Worm (Caenorhabditis elegans) whole organism, L1 larva: ENCODE data around the gene K07C5.13.

Experiments used
- efl-3 ChIP-seq: fragments of 200-800 bp; sonication (Bioruptor generic); optimal IDR thresholded peaks from 2 replicates; lab custom pipeline; 2018; ENCODE audit warnings: mild to moderate bottlenecking, missing genetic modification characterization, missing compliant biosample characterization
- egl-27 ChIP-seq, 2 experiments: fragments of 150-350 bp in 1 of 2; sonication (generic microtip); optimal IDR thresholded peaks; 3 replicates each; lab custom pipeline; 2017 to 2018; ENCODE audit warnings: missing biosample characterization in 2 of 2, missing genetic modification characterization in 2 of 2, missing genetic modification reagents in 2 of 2
- nhr-237 ChIP-seq: fragments of 150-350 bp; optimal IDR thresholded peaks from 2 replicates; lab custom pipeline; 2014; ENCODE audit warnings: missing biosample characterization, missing genetic modification characterization
- nhr-90 ChIP-seq: sonication (generic microtip); optimal IDR thresholded peaks from 2 replicates; lab custom pipeline; 2016; ENCODE audit warnings: mild to moderate bottlenecking, missing genetic modification characterization, missing compliant biosample characterization; ENCODE audit not compliant: poor library complexity
- rnt-1 ChIP-seq: sonication (generic microtip); optimal IDR thresholded peaks from 2 replicates; lab custom pipeline; 2016; ENCODE audit warnings: mild to moderate bottlenecking, missing genetic modification characterization, moderate library complexity, missing compliant biosample characterization
- tbx-2 ChIP-seq: sonication (generic microtip); optimal IDR thresholded peaks from 2 replicates; lab custom pipeline; 2016; ENCODE audit warnings: missing genetic modification characterization, missing compliant biosample characterization
- unc-30 ChIP-seq: sonication (generic microtip); optimal IDR thresholded peaks from 2 replicates; lab custom pipeline; 2017; ENCODE audit warnings: missing biosample characterization, missing genetic modification characterization
- unc-62 ChIP-seq: fragments of 150-350 bp; optimal IDR thresholded peaks from 2 replicates; lab custom pipeline; 2014; ENCODE audit warnings: missing biosample characterization, missing genetic modification reagents, missing genetic modification characterization
- unc-86 ChIP-seq: sonication (generic microtip); optimal IDR thresholded peaks from 2 replicates; lab custom pipeline; 2016; ENCODE audit warnings: missing genetic modification characterization, missing compliant biosample characterization
- zag-1 ChIP-seq: fragments of 150-350 bp; optimal IDR thresholded peaks from 2 replicates; lab custom pipeline; 2014; ENCODE audit warnings: missing biosample characterization, missing genetic modification characterization

- TF ChIP-seq nhr-90 (tag; lab: Kevin White, UChicago) (no peak), tbx-2 (tag; lab: Kevin White, UChicago) (no peak), rnt-1 (tag; lab: Kevin White, UChicago) (no peak), zag-1 (tag; lab: Kevin White, UChicago) (no peak), unc-86 (tag; lab: Kevin White, UChicago) (no peak), efl-3 (GFP tag; lab: Kevin White, UChicago) (no peak), unc-62 (GFP tag; lab: Kevin White, UChicago) (no peak), unc-30 (tag; lab: Kevin White, UChicago) (no peak), egl-27 (tag; optimal IDR thresholded peaks at IDR 0.05; lab: Kevin White, UChicago) (no peak), nhr-237 (tag; lab: Kevin White, UChicago) (no peak)
Measured at ce11 chrV:10368256-10368655, 26.4 kb downstream of the K07C5.13 start, which contains the start of gene sri-20.
